Fruit fly (Drosophila melanogaster) whole organism, embryonic: Measurements from ENCODE around the gene CG16719.
A peak's percentile ranks its signal among the peaks of the same experiment; 100 is the strongest.

Source experiments
- Adf1 ChIP-seq: fragments of 200-800 bp; sonication (Bioruptor generic); IDR thresholded peaks from 2 replicates; pipeline ENCODE4 v1.3.6; 2022; ENCODE audit warnings: missing biosample characterization, missing genetic modification characterization
- Antp ChIP-seq: fragments of 200-800 bp; sonication (Bioruptor generic); optimal IDR thresholded peaks from 3 replicates; lab custom pipeline; 2016; ENCODE audit warnings: missing biosample characterization, missing genetic modification characterization
- CG11695 ChIP-seq: fragments of 200-800 bp; sonication (Bioruptor generic); IDR thresholded peaks from 3 replicates; pipeline ENCODE4 v1.3.6; 2022; ENCODE audit warnings: missing biosample characterization, missing genetic modification characterization
- CG12299 ChIP-seq: fragments of 200-800 bp; sonication (Bioruptor generic); optimal IDR thresholded peaks from 2 replicates; lab custom pipeline; 2018; ENCODE audit warnings: missing biosample characterization, mild to moderate bottlenecking, missing genetic modification characterization
- CG12942 ChIP-seq: fragments of 200-800 bp; sonication (Bioruptor generic); optimal IDR thresholded peaks from 3 replicates; lab custom pipeline; 2016; ENCODE audit warnings: missing biosample characterization, missing genetic modification characterization
- CG13424 ChIP-seq: fragments of 200-800 bp; sonication (Bioruptor generic); optimal IDR thresholded peaks from 2 replicates; lab custom pipeline; 2019; ENCODE audit warnings: missing biosample characterization, mild to moderate bottlenecking, missing genetic modification characterization, moderate library complexity
- CG13624 ChIP-seq: fragments of 200-800 bp; sonication (Bioruptor generic); optimal IDR thresholded peaks from 2 replicates; lab custom pipeline; 2016; ENCODE audit warnings: missing biosample characterization, missing genetic modification characterization
- CG13894 ChIP-seq: fragments of 200-800 bp; sonication (Bioruptor generic); optimal IDR thresholded peaks from 3 replicates; lab custom pipeline; 2018; ENCODE audit warnings: missing biosample characterization, mild to moderate bottlenecking, missing genetic modification characterization, moderate library complexity
- CG14860 ChIP-seq: fragments of 200-800 bp; sonication (Bioruptor generic); IDR thresholded peaks from 3 replicates; pipeline ENCODE4 v1.3.6; 2022; ENCODE audit warnings: missing biosample characterization, missing genetic modification characterization; ENCODE audit not compliant: partially characterized antibody
- CG1529 ChIP-seq: fragments of 200-800 bp; sonication (Bioruptor generic); optimal IDR thresholded peaks from 3 replicates; lab custom pipeline; 2018; ENCODE audit warnings: missing biosample characterization, missing genetic modification characterization
- CG17359 ChIP-seq: fragments of 200-800 bp; sonication (Bioruptor generic); optimal IDR thresholded peaks from 3 replicates; lab custom pipeline; 2018; ENCODE audit warnings: missing biosample characterization, mild to moderate bottlenecking, missing genetic modification characterization, moderate library complexity
- CG17385 ChIP-seq: fragments of 200-800 bp; sonication (Bioruptor generic); optimal IDR thresholded peaks from 3 replicates; lab custom pipeline; 2018; ENCODE audit warnings: missing biosample characterization, mild to moderate bottlenecking, missing genetic modification characterization
- CG1832 ChIP-seq: fragments of 200-800 bp; sonication (Bioruptor generic); optimal IDR thresholded peaks from 2 replicates; lab custom pipeline; 2017; ENCODE audit warnings: missing biosample characterization, mild to moderate bottlenecking, missing genetic modification characterization, inconsistent platforms
- CG2712 ChIP-seq: fragments of 200-800 bp; optimal IDR thresholded peaks from 3 replicates; lab custom pipeline; 2019; ENCODE audit warnings: missing biosample characterization, mild to moderate bottlenecking, missing genetic modification characterization, moderate library complexity
- CG31224 ChIP-seq: fragments of 200-800 bp; sonication (Bioruptor generic); IDR thresholded peaks from 2 replicates; pipeline ENCODE4 v1.3.6; 2022; ENCODE audit warnings: missing biosample characterization, missing genetic modification characterization
- CG3847 ChIP-seq: fragments of 200-800 bp; sonication (Bioruptor generic); IDR thresholded peaks from 2 replicates; pipeline ENCODE4 v1.3.6; 2022; ENCODE audit warnings: missing biosample characterization, missing genetic modification characterization
- CG6175 ChIP-seq: fragments of 200-800 bp; sonication (Bioruptor generic); IDR thresholded peaks from 3 replicates; pipeline ENCODE4 v1.3.6; 2022; ENCODE audit warnings: missing biosample characterization, missing genetic modification characterization
- CG8924 ChIP-seq: fragments of 200-800 bp; optimal IDR thresholded peaks from 3 replicates; lab custom pipeline; 2019; ENCODE audit warnings: missing biosample characterization, mild to moderate bottlenecking, missing genetic modification characterization, moderate library complexity
- Doc2 ChIP-seq: fragments of 200-800 bp; sonication (Bioruptor generic); IDR thresholded peaks from 2 replicates; pipeline ENCODE4 v1.3.6; 2022; ENCODE audit warnings: missing biosample characterization, missing genetic modification characterization
- ERR ChIP-seq: fragments of 200-800 bp; sonication (Bioruptor generic); optimal IDR thresholded peaks from 2 replicates; lab custom pipeline; 2016; ENCODE audit warnings: missing biosample characterization, missing genetic modification characterization
- Hmx ChIP-seq: fragments of 200-800 bp; sonication (Bioruptor generic); optimal IDR thresholded peaks from 2 replicates; lab custom pipeline; 2016; ENCODE audit warnings: missing biosample characterization, missing genetic modification characterization
- Kr ChIP-seq: fragments of 200-800 bp; sonication (Bioruptor generic); optimal IDR thresholded peaks from 2 replicates; lab custom pipeline; 2017; ENCODE audit warnings: missing biosample characterization, mild to moderate bottlenecking, missing genetic modification characterization
- Mad ChIP-seq: fragments of 200-800 bp; sonication (Bioruptor generic); optimal IDR thresholded peaks from 2 replicates; lab custom pipeline; 2016; ENCODE audit warnings: missing biosample characterization, missing genetic modification characterization
- Ptx1 ChIP-seq: fragments of 200-800 bp; sonication (Bioruptor generic); IDR thresholded peaks from 2 replicates; pipeline ENCODE4 v1.3.6; 2022; ENCODE audit warnings: missing biosample characterization, missing genetic modification characterization
- al ChIP-seq: fragments of 200-800 bp; sonication (Bioruptor generic); IDR thresholded peaks from 2 replicates; pipeline ENCODE4 v1.3.6; 2022; ENCODE audit warnings: missing biosample characterization, missing genetic modification characterization
- br ChIP-seq: fragments of >200 bp; optimal IDR thresholded peaks from 2 replicates; lab custom pipeline; 2017
- chinmo ChIP-seq: fragments of 200-800 bp; sonication (Bioruptor generic); IDR thresholded peaks from 4 replicates; pipeline ENCODE4 v1.3.6; 2022; ENCODE audit warnings: missing biosample characterization, missing genetic modification characterization; ENCODE audit not compliant: partially characterized antibody
- chm ChIP-seq: fragments of 200-800 bp; sonication (Bioruptor generic); IDR thresholded peaks from 2 replicates; pipeline ENCODE4 v1.3.6; 2022; ENCODE audit warnings: missing biosample characterization, missing genetic modification characterization
- crol ChIP-seq: fragments of 200-800 bp; sonication (Bioruptor generic); IDR thresholded peaks from 2 replicates; pipeline ENCODE4 v1.3.6; 2022; ENCODE audit warnings: missing biosample characterization, missing genetic modification characterization
- dimm ChIP-seq: fragments of 200-800 bp; sonication (Bioruptor generic); IDR thresholded peaks from 2 replicates; pipeline ENCODE4 v1.3.6; 2022; ENCODE audit warnings: missing biosample characterization, missing genetic modification characterization
- dm ChIP-seq: fragments of 200-800 bp; sonication (Bioruptor generic); optimal IDR thresholded peaks from 3 replicates; lab custom pipeline; 2016; ENCODE audit warnings: missing biosample characterization, missing genetic modification characterization
- esg ChIP-seq: fragments of 200-800 bp; sonication (Bioruptor generic); conservative IDR thresholded peaks from 2 replicates; pipeline ENCODE4 v1.3.6; 2022; ENCODE audit warnings: missing biosample characterization, missing genetic modification characterization
- gcm2 ChIP-seq: fragments of 200-800 bp; sonication (Bioruptor generic); optimal IDR thresholded peaks from 2 replicates; lab custom pipeline; 2016; ENCODE audit warnings: missing biosample characterization, missing genetic modification characterization
- gsb ChIP-seq: fragments of 200-800 bp; sonication (Bioruptor generic); IDR thresholded peaks from 2 replicates; pipeline ENCODE4 v1.3.6; 2022; ENCODE audit warnings: missing biosample characterization, missing genetic modification characterization
- ind ChIP-seq: fragments of 200-800 bp; sonication (Bioruptor generic); optimal IDR thresholded peaks from 3 replicates; lab custom pipeline; 2016; ENCODE audit warnings: missing biosample characterization, missing genetic modification characterization
- insv ChIP-seq, 2 experiments: fragments of 200-800 bp; sonication (Bioruptor generic); optimal IDR thresholded peaks; 3 replicates each; lab custom pipeline; 2016 to 2018; ENCODE audit warnings: missing biosample characterization in 2 of 2, missing genetic modification characterization in 2 of 2
- lmd ChIP-seq: fragments of 200-800 bp; sonication (Bioruptor generic); IDR thresholded peaks from 2 replicates; pipeline ENCODE4 v1.3.6; 2022; ENCODE audit warnings: missing biosample characterization, missing genetic modification characterization
- nau ChIP-seq: fragments of 200-800 bp; sonication (Bioruptor generic); optimal IDR thresholded peaks from 3 replicates; lab custom pipeline; 2017; ENCODE audit warnings: missing biosample characterization, mild to moderate bottlenecking, missing genetic modification characterization, missing genetic modification reagents
- nerfin-1 ChIP-seq: fragments of 200-800 bp; sonication (Bioruptor generic); optimal IDR thresholded peaks from 3 replicates; lab custom pipeline; 2019; ENCODE audit warnings: missing biosample characterization, mild to moderate bottlenecking, missing genetic modification characterization, moderate library complexity
- oc ChIP-seq: fragments of 200-800 bp; sonication (Bioruptor generic); optimal IDR thresholded peaks from 2 replicates; lab custom pipeline; 2018; ENCODE audit warnings: missing biosample characterization, mild to moderate bottlenecking, missing genetic modification characterization, moderate library complexity
- p53 ChIP-seq: fragments of 200-800 bp; sonication (Bioruptor generic); optimal IDR thresholded peaks from 2 replicates; lab custom pipeline; 2016; ENCODE audit warnings: missing biosample characterization, missing genetic modification characterization
- pfk ChIP-seq: fragments of 200-800 bp; sonication (Bioruptor generic); optimal IDR thresholded peaks from 2 replicates; lab custom pipeline; 2018; ENCODE audit warnings: missing biosample characterization, mild to moderate bottlenecking, missing genetic modification characterization, moderate library complexity
- sd ChIP-seq: fragments of 200-800 bp; sonication (Bioruptor generic); optimal IDR thresholded peaks from 3 replicates; lab custom pipeline; 2018; ENCODE audit warnings: missing biosample characterization, mild to moderate bottlenecking, missing genetic modification characterization, moderate library complexity
- seq ChIP-seq: fragments of 200-800 bp; sonication (Bioruptor generic); IDR thresholded peaks from 2 replicates; pipeline ENCODE4 v1.3.6; 2022; ENCODE audit warnings: missing biosample characterization, missing genetic modification characterization
- so ChIP-seq: fragments of 200-800 bp; sonication (Bioruptor generic); IDR thresholded peaks from 3 replicates; pipeline ENCODE4 v1.3.6; 2022; ENCODE audit warnings: missing biosample characterization, missing genetic modification characterization
- wdn ChIP-seq: fragments of 200-800 bp; sonication (Bioruptor generic); IDR thresholded peaks from 2 replicates; pipeline ENCODE4 v1.3.6; 2022; ENCODE audit warnings: missing biosample characterization, missing genetic modification characterization

Gene CG16719

DNA sequence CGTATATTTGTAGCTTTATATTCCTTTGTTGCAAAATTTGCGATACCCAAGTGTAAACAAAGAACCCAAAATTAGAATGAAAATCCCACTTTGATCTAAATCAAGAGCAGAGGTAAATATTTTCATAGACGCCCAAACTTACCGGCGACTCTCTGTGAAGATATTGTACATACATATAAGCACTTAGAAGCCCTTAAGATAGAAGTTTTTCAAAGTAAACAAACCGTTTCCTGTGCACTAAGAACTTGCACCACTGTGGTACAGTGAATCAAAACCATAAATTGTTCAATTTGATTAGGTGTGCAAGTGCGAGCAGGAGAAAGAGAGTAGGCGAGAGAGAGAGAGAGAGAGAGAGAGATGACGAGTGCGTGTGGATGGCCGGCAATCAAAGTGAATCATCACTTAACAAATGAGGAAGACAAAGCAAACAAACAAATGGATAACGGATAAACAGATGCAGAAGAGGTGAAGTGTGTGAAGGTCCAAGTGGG is 6.9 kb upstream of the CG16719 start (continued):
- TF ChIP-seq al (GFP tag; lab: Robert Waterston, UW) (no peak), CG1529 (GFP tag; lab: Kevin White, UChicago) (no peak), CG13894 (tag; lab: Kevin White, UChicago) (no peak), chinmo (no peak; the same call in 3 of the 4 replicates), CG14860 (no peak), CG17385 (GFP tag; lab: Kevin White, UChicago) (no peak), sd (peak; percentile 20), nau (GFP tag; lab: Kevin White, UChicago) (no peak), Ptx1 (GFP tag; lab: Robert Waterston, UW) (no peak), so (no peak), dimm (GFP tag; lab: Robert Waterston, UW) (no peak), Hmx (GFP tag; lab: Kevin White, UChicago) (no peak), CG12942 (GFP tag; lab: Kevin White, UChicago) (no peak), CG8924 (peak; percentile 29), Antp (peak; percentile 3), ind (GFP tag; lab: Kevin White, UChicago) (no peak), p53 (GFP tag; lab: Kevin White, UChicago) (no peak), seq (GFP tag; lab: Robert Waterston, UW) (no peak), CG2712 (tag; lab: Kevin White, UChicago) (peak; percentile 28), CG11695 (GFP tag; lab: Robert Waterston, UW) (no peak), CG13424 (tag; lab: Kevin White, UChicago) (peak; percentile 20), esg (GFP tag; lab: Robert Waterston, UW) (no peak), br (lab: Kevin White, UChicago) (no peak), CG1832 (GFP tag; lab: Kevin White, UChicago) (peak; percentile 69), CG6175 (GFP tag; lab: Robert Waterston, UW) (no peak), gcm2 (no peak), ERR (GFP tag; lab: Kevin White, UChicago) (no peak), wdn (GFP tag; lab: Robert Waterston, UW) (no peak), CG12299 (tag; lab: Kevin White, UChicago) (no peak), CG13624 (GFP tag; lab: Kevin White, UChicago) (no peak), lmd (GFP tag; lab: Robert Waterston, UW) (no peak), gsb (GFP tag; lab: Robert Waterston, UW) (no peak), CG17359 (no peak), oc (tag; lab: Kevin White, UChicago) (no peak), chm (GFP tag; lab: Robert Waterston, UW) (0 out of 2 replicates have a peak, but pooled peaks have one; percentile 7), CG31224 (GFP tag; lab: Robert Waterston, UW) (no peak), Doc2 (GFP tag; lab: Robert Waterston, UW) (no peak), CG3847 (no peak), pfk (GFP tag; lab: Kevin White, UChicago) (no peak), dm (GFP tag; lab: Kevin White, UChicago) (no peak), Kr (GFP tag; lab: Kevin White, UChicago) (no peak), insv (GFP tag; optimal IDR thresholded peaks at IDR 0.05; lab: Kevin White, UChicago) (no peak), Mad (GFP tag; lab: Kevin White, UChicago) (no peak), crol (no peak; the same call in 1 of the 2 replicates), nerfin-1 (tag; lab: Kevin White, UChicago) (peak; percentile 9), Adf1 (GFP tag; lab: Robert Waterston, UW) (no peak)
- TF ChIP-seq, all 482 proteins: peak for 74
